Fruit fly (Drosophila melanogaster) whole organism, embryonic: ENCODE measurements around the gene jim.

Source experiments
- CG15514 ChIP-seq: fragments of 200-800 bp; sonication (Bioruptor generic); optimal IDR thresholded peaks from 3 replicates; lab custom pipeline; 2017; ENCODE audit warnings: missing biosample characterization, missing genetic modification characterization, mild to moderate bottlenecking, moderate library complexity, missing genetic modification reagents
- CG17361 ChIP-seq: fragments of 200-800 bp; sonication (Bioruptor generic); IDR thresholded peaks from 3 replicates; pipeline ENCODE4 v1.3.6; 2022; ENCODE audit warnings: missing biosample characterization, missing genetic modification characterization
- CG3065 ChIP-seq: fragments of 200-800 bp; sonication (Bioruptor generic); optimal IDR thresholded peaks from 2 replicates; lab custom pipeline; 2016; ENCODE audit warnings: missing biosample characterization, missing genetic modification characterization
- CG31365 ChIP-seq: fragments of 200-800 bp; sonication (Bioruptor generic); optimal IDR thresholded peaks from 2 replicates; lab custom pipeline; 2018; ENCODE audit warnings: missing biosample characterization, mild to moderate bottlenecking, missing genetic modification characterization
- CG4617 ChIP-seq: fragments of 200-800 bp; sonication (Bioruptor generic); optimal IDR thresholded peaks from 3 replicates; lab custom pipeline; 2016; ENCODE audit warnings: missing biosample characterization, missing genetic modification characterization, borderline replicate concordance
- CG6272 ChIP-seq: fragments of 200-800 bp; sonication (Bioruptor generic); IDR thresholded peaks from 2 replicates; pipeline ENCODE4 v1.3.6; 2022; ENCODE audit warnings: missing biosample characterization, missing genetic modification characterization
- CG6689 ChIP-seq: fragments of 200-800 bp; sonication (Bioruptor generic); IDR thresholded peaks from 2 replicates; pipeline ENCODE4 v1.3.6; 2022; ENCODE audit warnings: missing biosample characterization, missing genetic modification characterization
- CG6854 ChIP-seq: fragments of 200-800 bp; sonication (Bioruptor generic); optimal IDR thresholded peaks from 3 replicates; lab custom pipeline; 2017; ENCODE audit warnings: missing biosample characterization, mild to moderate bottlenecking, missing genetic modification characterization
- CG8359 ChIP-seq: fragments of 200-800 bp; sonication (Bioruptor generic); optimal IDR thresholded peaks from 2 replicates; lab custom pipeline; 2017; ENCODE audit warnings: missing biosample characterization, mild to moderate bottlenecking, missing genetic modification characterization, borderline replicate concordance
- ash1 ChIP-seq: fragments of 200-800 bp; sonication (Bioruptor generic); optimal IDR thresholded peaks from 2 replicates; lab custom pipeline; 2018; ENCODE audit warnings: missing biosample characterization, mild to moderate bottlenecking, missing genetic modification characterization
- crc ChIP-seq: fragments of 200-800 bp; sonication (Bioruptor generic); optimal IDR thresholded peaks from 2 replicates; lab custom pipeline; 2016; ENCODE audit warnings: missing biosample characterization, missing genetic modification characterization
- ewg ChIP-seq: fragments of 200-800 bp; sonication (Bioruptor generic); optimal IDR thresholded peaks from 3 replicates; lab custom pipeline; 2017; ENCODE audit warnings: mild to moderate bottlenecking, missing biosample characterization, missing genetic modification reagents, missing genetic modification characterization
- hbn ChIP-seq: fragments of 200-800 bp; sonication (Bioruptor generic); IDR thresholded peaks from 2 replicates; pipeline ENCODE4 v1.3.6; 2022; ENCODE audit warnings: missing biosample characterization, missing genetic modification characterization; ENCODE audit not compliant: partially characterized antibody

- TF ChIP-seq CG31365 (tag; lab: Kevin White, UChicago) (no peak), CG15514 (GFP tag; lab: Kevin White, UChicago) (peak; percentile 45), ewg (GFP tag; lab: Kevin White, UChicago) (no peak), CG6272 (GFP tag; lab: Robert Waterston, UW) (no peak), CG4617 (GFP tag; lab: Kevin White, UChicago) (no peak), CG3065 (GFP tag; lab: Kevin White, UChicago) (no peak), crc (GFP tag; lab: Kevin White, UChicago) (no peak), hbn (GFP tag; lab: Robert Waterston, UW) (no peak), CG17361 (GFP tag; lab: Robert Waterston, UW) (no peak), ash1 (GFP tag; lab: Kevin White, UChicago) (no peak), CG8359 (GFP tag; lab: Kevin White, UChicago) (no peak), CG6854 (GFP tag; lab: Kevin White, UChicago) (no peak), CG6689 (GFP tag; lab: Robert Waterston, UW) (no peak)
These were observed 29.5 kb upstream of the jim start, which contains the start of gene CG33170 for dm6 chr3L:22864254-22865060.
